Fruit fly (Drosophila melanogaster) whole organism, embryonic: ENCODE results near the gene C901.

Experiments
- ATbp ChIP-seq: fragments of 200-800 bp; sonication (Bioruptor generic); optimal IDR thresholded peaks from 2 replicates; lab custom pipeline; 2017; ENCODE audit warnings: missing biosample characterization, mild to moderate bottlenecking, missing genetic modification characterization, missing genetic modification reagents
- Bdp1 ChIP-seq: fragments of 200-800 bp; sonication (Bioruptor generic); optimal IDR thresholded peaks from 3 replicates; lab custom pipeline; 2016; ENCODE audit warnings: missing biosample characterization, missing genetic modification characterization
- C15 ChIP-seq: fragments of 200-800 bp; sonication (Bioruptor generic); IDR thresholded peaks from 3 replicates; pipeline ENCODE4 v1.3.6; 2022; ENCODE audit warnings: missing biosample characterization, missing genetic modification characterization
- CG10543 ChIP-seq: fragments of 200-800 bp; sonication (Bioruptor generic); optimal IDR thresholded peaks from 3 replicates; lab custom pipeline; 2017; ENCODE audit warnings: missing biosample characterization, mild to moderate bottlenecking, missing genetic modification characterization, moderate library complexity
- CG11695 ChIP-seq: fragments of 200-800 bp; sonication (Bioruptor generic); IDR thresholded peaks from 3 replicates; pipeline ENCODE4 v1.3.6; 2022; ENCODE audit warnings: missing biosample characterization, missing genetic modification characterization
- CG12236 ChIP-seq: fragments of 200-800 bp; sonication (Bioruptor generic); optimal IDR thresholded peaks from 2 replicates; lab custom pipeline; 2016; ENCODE audit warnings: missing biosample characterization, missing genetic modification characterization
- CG12659 ChIP-seq: fragments of 200-800 bp; sonication (Bioruptor generic); optimal IDR thresholded peaks from 3 replicates; lab custom pipeline; 2017; ENCODE audit warnings: mild to moderate bottlenecking, missing biosample characterization, missing genetic modification reagents, missing genetic modification characterization
- CG13894 ChIP-seq: fragments of 200-800 bp; sonication (Bioruptor generic); optimal IDR thresholded peaks from 3 replicates; lab custom pipeline; 2018; ENCODE audit warnings: missing biosample characterization, mild to moderate bottlenecking, missing genetic modification characterization, moderate library complexity
- CG14014 ChIP-seq: fragments of 200-800 bp; sonication (Bioruptor generic); IDR thresholded peaks from 2 replicates; pipeline ENCODE4 v1.3.6; 2022; ENCODE audit warnings: missing biosample characterization, missing genetic modification characterization
- CG14050 ChIP-seq: fragments of 200-800 bp; sonication (Bioruptor generic); IDR thresholded peaks from 3 replicates; pipeline ENCODE4 v1.3.6; 2022; ENCODE audit warnings: missing biosample characterization, missing genetic modification characterization
- CG15269 ChIP-seq: fragments of 200-800 bp; sonication (Bioruptor generic); optimal IDR thresholded peaks from 2 replicates; lab custom pipeline; 2018; ENCODE audit warnings: missing biosample characterization, mild to moderate bottlenecking, missing genetic modification characterization, moderate library complexity
- CG16863 ChIP-seq: fragments of 200-800 bp; sonication (Bioruptor generic); optimal IDR thresholded peaks from 3 replicates; lab custom pipeline; 2016; ENCODE audit warnings: missing biosample characterization, missing genetic modification characterization
- CG17328 ChIP-seq: fragments of 200-800 bp; sonication (Bioruptor generic); IDR thresholded peaks from 2 replicates; pipeline ENCODE4 v1.3.6; 2022; ENCODE audit warnings: missing biosample characterization, missing genetic modification characterization
- CG18262 ChIP-seq: fragments of 200-800 bp; optimal IDR thresholded peaks from 3 replicates; lab custom pipeline; 2019; ENCODE audit warnings: missing biosample characterization, mild to moderate bottlenecking, missing genetic modification characterization, moderate library complexity
- CG18619 ChIP-seq: fragments of 200-800 bp; sonication (Bioruptor generic); optimal IDR thresholded peaks from 3 replicates; lab custom pipeline; 2017; ENCODE audit warnings: missing biosample characterization, mild to moderate bottlenecking, missing genetic modification characterization
- CG2199 ChIP-seq: fragments of 200-800 bp; sonication (Bioruptor generic); IDR thresholded peaks from 3 replicates; pipeline ENCODE4 v1.3.6; 2022; ENCODE audit warnings: missing biosample characterization, missing genetic modification characterization
- CG4404 ChIP-seq: fragments of 200-800 bp; sonication (Bioruptor generic); IDR thresholded peaks from 2 replicates; pipeline ENCODE4 v1.3.6; 2022; ENCODE audit warnings: missing biosample characterization, missing genetic modification characterization
- CG4424 ChIP-seq: fragments of 200-800 bp; sonication (Bioruptor generic); optimal IDR thresholded peaks from 3 replicates; lab custom pipeline; 2016; ENCODE audit warnings: missing biosample characterization, missing genetic modification characterization
- CG4707 ChIP-seq: fragments of 200-800 bp; sonication (Bioruptor generic); optimal IDR thresholded peaks from 2 replicates; lab custom pipeline; 2018; ENCODE audit warnings: missing biosample characterization, mild to moderate bottlenecking, missing genetic modification characterization, moderate library complexity
- CG4730 ChIP-seq: fragments of 200-800 bp; sonication (Bioruptor generic); IDR thresholded peaks from 2 replicates; pipeline ENCODE4 v1.3.6; 2022; ENCODE audit warnings: missing biosample characterization, missing genetic modification characterization
- CG4854 ChIP-seq: fragments of 200-800 bp; sonication (Bioruptor generic); optimal IDR thresholded peaks from 2 replicates; lab custom pipeline; 2016; ENCODE audit warnings: missing biosample characterization, missing genetic modification characterization, inconsistent platforms
- CG6683 ChIP-seq: fragments of 200-800 bp; sonication (Bioruptor generic); optimal IDR thresholded peaks from 2 replicates; lab custom pipeline; 2017; ENCODE audit warnings: missing biosample characterization, mild to moderate bottlenecking, missing genetic modification characterization, missing genetic modification reagents
- CG7357 ChIP-seq: fragments of 200-800 bp; sonication (Bioruptor generic); IDR thresholded peaks from 3 replicates; pipeline ENCODE4 v1.3.6; 2022; ENCODE audit warnings: missing biosample characterization, missing genetic modification characterization
- CG7928 ChIP-seq: fragments of 200-800 bp; sonication (Bioruptor generic); optimal IDR thresholded peaks from 2 replicates; lab custom pipeline; 2017; ENCODE audit warnings: missing biosample characterization, mild to moderate bottlenecking, missing genetic modification characterization
- CG7987 ChIP-seq: fragments of 200-800 bp; sonication (Bioruptor generic); optimal IDR thresholded peaks from 2 replicates; lab custom pipeline; 2018; ENCODE audit warnings: missing biosample characterization, mild to moderate bottlenecking, missing genetic modification characterization, moderate library complexity
- Chrac-16 ChIP-seq: fragments of 200-800 bp; sonication (Bioruptor generic); optimal IDR thresholded peaks from 3 replicates; lab custom pipeline; 2016; ENCODE audit warnings: missing biosample characterization, missing genetic modification characterization
- CoRest ChIP-seq: fragments of 200-800 bp; sonication (Bioruptor generic); optimal IDR thresholded peaks from 3 replicates; lab custom pipeline; 2018; ENCODE audit warnings: missing biosample characterization, mild to moderate bottlenecking, missing genetic modification characterization, moderate library complexity
- Doc2 ChIP-seq: fragments of 200-800 bp; sonication (Bioruptor generic); IDR thresholded peaks from 2 replicates; pipeline ENCODE4 v1.3.6; 2022; ENCODE audit warnings: missing biosample characterization, missing genetic modification characterization
- Fer2 ChIP-seq: fragments of 200-800 bp; sonication (Bioruptor generic); optimal IDR thresholded peaks from 2 replicates; lab custom pipeline; 2018; ENCODE audit warnings: missing biosample characterization, mild to moderate bottlenecking, missing genetic modification characterization, moderate library complexity
- Hand ChIP-seq: fragments of 200-800 bp; sonication (Bioruptor generic); optimal IDR thresholded peaks from 2 replicates; lab custom pipeline; 2017; ENCODE audit warnings: mild to moderate bottlenecking, missing biosample characterization, missing genetic modification reagents, missing genetic modification characterization
- HmgZ ChIP-seq: fragments of 200-800 bp; sonication (Bioruptor generic); optimal IDR thresholded peaks from 2 replicates; lab custom pipeline; 2018; ENCODE audit warnings: missing biosample characterization, mild to moderate bottlenecking, missing genetic modification characterization
- Hr78 ChIP-seq, 2 experiments: fragments of 200-800 bp in 1 of 2; fragments of >200 bp in 1 of 2; sonication (Bioruptor generic) in 1 of 2; optimal IDR thresholded peaks; 2 replicates each; lab custom pipeline; 2017 to 2019; ENCODE audit warnings: missing biosample characterization in 2 of 2, missing genetic modification characterization in 2 of 2, mild to moderate bottlenecking in 1 of 2, moderate library complexity in 1 of 2
- Oaz ChIP-seq: fragments of 200-800 bp; sonication (Bioruptor generic); IDR thresholded peaks from 2 replicates; pipeline ENCODE4 v1.3.6; 2022; ENCODE audit warnings: missing biosample characterization, missing genetic modification characterization
- Scr ChIP-seq: fragments of 200-800 bp; sonication (Bioruptor generic); IDR thresholded peaks from 2 replicates; pipeline ENCODE4 v1.3.6; 2022; ENCODE audit warnings: missing biosample characterization, missing genetic modification characterization; ENCODE audit not compliant: partially characterized antibody
- Sox102F ChIP-seq: fragments of 200-800 bp; sonication (Bioruptor generic); optimal IDR thresholded peaks from 2 replicates; lab custom pipeline; 2018; ENCODE audit warnings: missing biosample characterization, mild to moderate bottlenecking, missing genetic modification characterization, moderate library complexity
- chm ChIP-seq: fragments of 200-800 bp; sonication (Bioruptor generic); IDR thresholded peaks from 2 replicates; pipeline ENCODE4 v1.3.6; 2022; ENCODE audit warnings: missing biosample characterization, missing genetic modification characterization
- crol ChIP-seq: fragments of 200-800 bp; sonication (Bioruptor generic); IDR thresholded peaks from 2 replicates; pipeline ENCODE4 v1.3.6; 2022; ENCODE audit warnings: missing biosample characterization, missing genetic modification characterization
- emc ChIP-seq: fragments of 200-800 bp; sonication (Bioruptor generic); optimal IDR thresholded peaks from 2 replicates; lab custom pipeline; 2016; ENCODE audit warnings: missing biosample characterization, missing genetic modification characterization
- fu2 ChIP-seq: fragments of 200-800 bp; sonication (Bioruptor generic); optimal IDR thresholded peaks from 2 replicates; lab custom pipeline; 2016; ENCODE audit warnings: missing biosample characterization, missing genetic modification characterization
- hb ChIP-seq: fragments of 200-800 bp; sonication (Bioruptor generic); IDR thresholded peaks from 3 replicates; pipeline ENCODE4 v1.3.6; 2022; ENCODE audit warnings: missing biosample characterization, missing genetic modification characterization; ENCODE audit not compliant: partially characterized antibody
- her ChIP-seq: fragments of 200-800 bp; sonication (Bioruptor generic); optimal IDR thresholded peaks from 2 replicates; lab custom pipeline; 2016; ENCODE audit warnings: missing biosample characterization, missing genetic modification characterization
- inv ChIP-seq: fragments of 200-800 bp; sonication (Bioruptor generic); IDR thresholded peaks from 2 replicates; pipeline ENCODE4 v1.3.6; 2022; ENCODE audit warnings: missing biosample characterization, missing genetic modification characterization; ENCODE audit not compliant: partially characterized antibody
- ro ChIP-seq: fragments of 200-800 bp; sonication (Bioruptor generic); IDR thresholded peaks from 2 replicates; pipeline ENCODE4 v1.3.6; 2022; ENCODE audit warnings: missing biosample characterization, missing genetic modification characterization
- run ChIP-seq: fragments of 200-800 bp; sonication (Bioruptor generic); optimal IDR thresholded peaks from 3 replicates; lab custom pipeline; 2018; ENCODE audit warnings: missing biosample characterization, mild to moderate bottlenecking, missing genetic modification characterization
- schlank ChIP-seq: fragments of 200-800 bp; sonication (Bioruptor generic); optimal IDR thresholded peaks from 2 replicates; lab custom pipeline; 2018; ENCODE audit warnings: missing biosample characterization, mild to moderate bottlenecking, missing genetic modification characterization
- sim ChIP-seq: fragments of 200-800 bp; sonication (Bioruptor generic); IDR thresholded peaks from 2 replicates; pipeline ENCODE4 v1.3.6; 2022; ENCODE audit warnings: missing biosample characterization, missing genetic modification characterization
- tio ChIP-seq: fragments of 200-800 bp; sonication (Bioruptor generic); optimal IDR thresholded peaks from 2 replicates; lab custom pipeline; 2017; ENCODE audit warnings: missing biosample characterization, missing genetic modification characterization, inconsistent platforms
- ttk ChIP-seq: fragments of 200-800 bp; sonication (Bioruptor generic); IDR thresholded peaks from 2 replicates; pipeline ENCODE4 v2.1.2; 2022; ENCODE audit warnings: missing biosample characterization, missing genetic modification characterization
- zen2 ChIP-seq: fragments of 200-800 bp; sonication (Bioruptor generic); IDR thresholded peaks from 3 replicates; pipeline ENCODE4 v1.3.6; 2022; ENCODE audit warnings: missing biosample characterization, missing genetic modification characterization; ENCODE audit not compliant: partially characterized antibody
- zfh1 ChIP-seq: fragments of 200-800 bp; sonication (Bioruptor generic); IDR thresholded peaks from 3 replicates; pipeline ENCODE4 v1.3.6; 2022; ENCODE audit warnings: missing biosample characterization, missing genetic modification characterization

C901 gene

dm6 chrX:10936599-10936998 lies 30.3 kb downstream of the C901 start (continued):
- TF ChIP-seq inv, result no peak
- peak; percentile 91 for TF ChIP-seq Sox102F (GFP tag; lab: Kevin White, UChicago)
- TF ChIP-seq crol (GFP tag; lab: Robert Waterston, UW), result 0 out of 2 replicates have a peak, but pooled peaks have one; percentile 36
- peak; percentile 54 for TF ChIP-seq fu2 (GFP tag; lab: Kevin White, UChicago)
- TF ChIP-seq zfh1 (GFP tag; lab: Robert Waterston, UW), result peak; percentile 79
- no peak for TF ChIP-seq Doc2
- peak; percentile 86 for TF ChIP-seq CoRest (tag; lab: Kevin White, UChicago)
- peak; percentile 60 for TF ChIP-seq CG18619 (GFP tag; lab: Kevin White, UChicago)
- TF ChIP-seq CG17328 (GFP tag; lab: Robert Waterston, UW), result peak; percentile 86
- peak; percentile 76 for TF ChIP-seq run
- no peak for TF ChIP-seq zen2 (GFP tag; lab: Robert Waterston, UW)
- TF ChIP-seq CG4730 (GFP tag; lab: Robert Waterston, UW), result peak; percentile 68
- no peak for TF ChIP-seq CG6683 (GFP tag; lab: Kevin White, UChicago)
- peak; percentile 57; the same call in 1 of the 2 replicates for TF ChIP-seq sim (GFP tag; lab: Robert Waterston, UW)
- peak; percentile 73 for TF ChIP-seq CG4707 (GFP tag; lab: Kevin White, UChicago)
- TF ChIP-seq chm (GFP tag; lab: Robert Waterston, UW), result peak; percentile 63; the same call in 1 of the 2 replicates
- TF ChIP-seq Fer2, result peak; percentile 77
- TF ChIP-seq tio (GFP tag; lab: Kevin White, UChicago), result peak; percentile 48
- TF ChIP-seq CG12659 (GFP tag; lab: Kevin White, UChicago), result peak; percentile 81
- TF ChIP-seq CG7357, result peak; percentile 70
- peak; percentile 56 for TF ChIP-seq schlank (tag; lab: Kevin White, UChicago)
- TF ChIP-seq hb (GFP tag; lab: Robert Waterston, UW), result no peak
- peak; percentile 85 for TF ChIP-seq CG14014 (GFP tag; lab: Robert Waterston, UW)
- peak; percentile 17 for TF ChIP-seq CG7928 (GFP tag; lab: Kevin White, UChicago)
- TF ChIP-seq ttk (GFP tag; lab: Robert Waterston, UW), result peak; percentile 89
- TF ChIP-seq CG15269 (tag; lab: Kevin White, UChicago), result peak; percentile 94
- TF ChIP-seq C15 (GFP tag; lab: Robert Waterston, UW), result 0 out of 3 replicates have a peak, but pooled peaks have one; percentile 41
- peak; percentile 88 for TF ChIP-seq HmgZ (tag; lab: Kevin White, UChicago)
- peak; percentile 55 for TF ChIP-seq CG4404 (GFP tag; lab: Robert Waterston, UW)
- peak; percentile 77 for TF ChIP-seq her (GFP tag; lab: Kevin White, UChicago)
- peak; percentile 39 for TF ChIP-seq emc
- peak; percentile 50 for TF ChIP-seq CG7987
- TF ChIP-seq CG2199, result peak; percentile 56; the same call in 1 of the 3 replicates
- TF ChIP-seq Oaz, result peak; percentile 79
- TF ChIP-seq ATbp (GFP tag; lab: Kevin White, UChicago), result peak; percentile 83
- peak; percentile 73 for TF ChIP-seq CG16863 (GFP tag; lab: Kevin White, UChicago)
- peak; percentile 86 for TF ChIP-seq CG10543 (GFP tag; lab: Kevin White, UChicago)
- peak; percentile 59 for TF ChIP-seq CG4854 (GFP tag; lab: Kevin White, UChicago)
- peak; percentile 78 for TF ChIP-seq CG18262 (tag; lab: Kevin White, UChicago)
- TF ChIP-seq Hand, result peak; percentile 30
- peak in 1 of 2 experiments; percentile 74 for TF ChIP-seq Hr78 (GFP tag; optimal IDR thresholded peaks at IDR 0.05; lab: Kevin White, UChicago)
- TF ChIP-seq CG4424 (GFP tag; lab: Kevin White, UChicago), result peak; percentile 83
- no peak for TF ChIP-seq Scr (GFP tag; lab: Robert Waterston, UW)
- TF ChIP-seq Bdp1 (GFP tag; lab: Kevin White, UChicago), result peak; percentile 58
- TF ChIP-seq Chrac-16 (GFP tag; lab: Kevin White, UChicago), result peak; percentile 76
- TF ChIP-seq CG14050 (GFP tag; lab: Robert Waterston, UW), result peak; percentile 81
- peak; percentile 54 for TF ChIP-seq CG12236 (GFP tag; lab: Kevin White, UChicago)
- TF ChIP-seq ro, result 0 out of 2 replicates have a peak, but pooled peaks have one; percentile 42
- TF ChIP-seq CG11695 (GFP tag; lab: Robert Waterston, UW), result peak; percentile 85
- TF ChIP-seq CG13894 (tag; lab: Kevin White, UChicago), result no peak
